Fruit fly (Drosophila melanogaster) whole organism, embryonic: ENCODE results near the gene Prx1.

Source experiments
- Ada2b ChIP-seq: fragments of 200-800 bp; sonication (Bioruptor generic); IDR thresholded peaks from 2 replicates; pipeline ENCODE4 v1.3.6; 2022; ENCODE audit warnings: missing biosample characterization, missing genetic modification characterization
- Adf1 ChIP-seq: fragments of 200-800 bp; sonication (Bioruptor generic); IDR thresholded peaks from 2 replicates; pipeline ENCODE4 v1.3.6; 2022; ENCODE audit warnings: missing biosample characterization, missing genetic modification characterization
- CG10274 ChIP-seq: fragments of 200-800 bp; sonication (Bioruptor generic); optimal IDR thresholded peaks from 3 replicates; lab custom pipeline; 2017; ENCODE audit warnings: missing biosample characterization, mild to moderate bottlenecking, missing genetic modification characterization
- CG10321 ChIP-seq: fragments of 200-800 bp; sonication (Bioruptor generic); IDR thresholded peaks from 2 replicates; pipeline ENCODE4 v1.3.6; 2022; ENCODE audit warnings: missing biosample characterization, missing genetic modification characterization
- CG10979 ChIP-seq: fragments of 200-800 bp; sonication (Bioruptor generic); optimal IDR thresholded peaks from 2 replicates; lab custom pipeline; 2018; ENCODE audit warnings: missing biosample characterization, mild to moderate bottlenecking, missing genetic modification characterization, moderate library complexity
- CG11504 ChIP-seq: fragments of 200-800 bp; sonication (Bioruptor generic); optimal IDR thresholded peaks from 3 replicates; lab custom pipeline; 2019; ENCODE audit warnings: missing biosample characterization, mild to moderate bottlenecking, missing genetic modification characterization, moderate library complexity
- CG13775 ChIP-seq: fragments of 200-800 bp; sonication (Bioruptor generic); optimal IDR thresholded peaks from 3 replicates; lab custom pipeline; 2017; ENCODE audit warnings: missing biosample characterization, mild to moderate bottlenecking, missing genetic modification characterization
- CG15514 ChIP-seq: fragments of 200-800 bp; sonication (Bioruptor generic); optimal IDR thresholded peaks from 3 replicates; lab custom pipeline; 2017; ENCODE audit warnings: missing biosample characterization, missing genetic modification characterization, mild to moderate bottlenecking, moderate library complexity, missing genetic modification reagents
- CG18011 ChIP-seq: fragments of 200-800 bp; sonication (Bioruptor generic); optimal IDR thresholded peaks from 2 replicates; lab custom pipeline; 2017; ENCODE audit warnings: missing biosample characterization, missing genetic modification characterization, mild to moderate bottlenecking, moderate library complexity, missing genotype
- CG18262 ChIP-seq: fragments of 200-800 bp; optimal IDR thresholded peaks from 3 replicates; lab custom pipeline; 2019; ENCODE audit warnings: missing biosample characterization, mild to moderate bottlenecking, missing genetic modification characterization, moderate library complexity
- CG2129 ChIP-seq: fragments of 200-800 bp; sonication (Bioruptor generic); IDR thresholded peaks from 2 replicates; pipeline ENCODE4 v1.3.6; 2022; ENCODE audit warnings: missing biosample characterization, missing genetic modification characterization; ENCODE audit not compliant: partially characterized antibody
- CG30431 ChIP-seq: fragments of 200-800 bp; sonication (Bioruptor generic); optimal IDR thresholded peaks from 2 replicates; lab custom pipeline; 2017; ENCODE audit warnings: missing biosample characterization, missing genetic modification characterization
- CG4360 ChIP-seq: fragments of 200-800 bp; sonication (Bioruptor generic); IDR thresholded peaks from 2 replicates; pipeline ENCODE4 v1.3.6; 2022; ENCODE audit warnings: missing biosample characterization, missing genetic modification characterization
- CG6854 ChIP-seq: fragments of 200-800 bp; sonication (Bioruptor generic); optimal IDR thresholded peaks from 3 replicates; lab custom pipeline; 2017; ENCODE audit warnings: missing biosample characterization, mild to moderate bottlenecking, missing genetic modification characterization
- CG7839 ChIP-seq: fragments of 200-800 bp; sonication (Bioruptor generic); optimal IDR thresholded peaks from 3 replicates; lab custom pipeline; 2018; ENCODE audit warnings: missing biosample characterization, mild to moderate bottlenecking, missing genetic modification characterization, moderate library complexity
- CG9727 ChIP-seq: fragments of 200-800 bp; sonication (Bioruptor generic); optimal IDR thresholded peaks from 3 replicates; lab custom pipeline; 2017; ENCODE audit warnings: missing biosample characterization, mild to moderate bottlenecking, missing genetic modification characterization
- Dll ChIP-seq: fragments of 200-800 bp; sonication (Bioruptor generic); IDR thresholded peaks from 4 replicates; pipeline ENCODE4 v1.3.6; 2022; ENCODE audit warnings: missing biosample characterization, missing genetic modification characterization; ENCODE audit not compliant: partially characterized antibody
- Dref ChIP-seq: fragments of 200-800 bp; sonication (Bioruptor generic); IDR thresholded peaks from 2 replicates; pipeline ENCODE4 v1.3.6; 2022; ENCODE audit warnings: missing biosample characterization, missing genetic modification characterization
- Drgx ChIP-seq: fragments of 200-800 bp; sonication (Bioruptor generic); IDR thresholded peaks from 2 replicates; pipeline ENCODE4 v1.3.6; 2022; ENCODE audit warnings: missing biosample characterization, missing genetic modification characterization
- E2f1 ChIP-seq: fragments of 200-800 bp; sonication (Bioruptor generic); IDR thresholded peaks from 2 replicates; pipeline ENCODE4 v1.3.6; 2022; ENCODE audit warnings: missing biosample characterization, missing genetic modification characterization
- HLH4C ChIP-seq: fragments of 200-800 bp; sonication (Bioruptor generic); IDR thresholded peaks from 3 replicates; pipeline ENCODE4 v1.3.6; 2022; ENCODE audit warnings: missing biosample characterization, missing genetic modification characterization; ENCODE audit not compliant: partially characterized antibody
- MTF-1 ChIP-seq: fragments of 200-800 bp; sonication (Bioruptor generic); optimal IDR thresholded peaks from 2 replicates; lab custom pipeline; 2018; ENCODE audit warnings: missing biosample characterization, mild to moderate bottlenecking, missing genetic modification characterization, borderline replicate concordance
- Oli ChIP-seq: fragments of 200-800 bp; sonication (Bioruptor generic); optimal IDR thresholded peaks from 2 replicates; lab custom pipeline; 2018; ENCODE audit warnings: missing biosample characterization, mild to moderate bottlenecking, missing genetic modification characterization, moderate library complexity
- Rfx ChIP-seq: fragments of 200-800 bp; sonication (Bioruptor generic); IDR thresholded peaks from 2 replicates; pipeline ENCODE4 v1.3.6; 2022; ENCODE audit warnings: missing biosample characterization, missing genetic modification characterization
- Trl ChIP-seq, 3 experiments: fragments of >200 bp in 2 of 3; fragments of 200-800 bp in 1 of 3; sonication (Bioruptor generic) in 1 of 3; optimal IDR thresholded peaks; 2 replicates in 1 of 3; 3 replicates in 2 of 3; lab custom pipeline; 2016 to 2017; ENCODE audit warnings: missing biosample characterization in 1 of 3, missing genetic modification characterization in 1 of 3
- YL-1 ChIP-seq: fragments of 200-800 bp; sonication (Bioruptor generic); optimal IDR thresholded peaks from 3 replicates; lab custom pipeline; 2017; ENCODE audit warnings: missing biosample characterization, mild to moderate bottlenecking, missing genetic modification characterization
- ase ChIP-seq: fragments of 200-800 bp; sonication (Bioruptor generic); IDR thresholded peaks from 3 replicates; pipeline ENCODE4 v1.3.6; 2022; ENCODE audit warnings: missing biosample characterization, missing genetic modification characterization
- btn ChIP-seq: fragments of 200-800 bp; sonication (Bioruptor generic); optimal IDR thresholded peaks from 2 replicates; lab custom pipeline; 2016; ENCODE audit warnings: missing biosample characterization, missing genetic modification characterization
- chm ChIP-seq: fragments of 200-800 bp; sonication (Bioruptor generic); IDR thresholded peaks from 2 replicates; pipeline ENCODE4 v1.3.6; 2022; ENCODE audit warnings: missing biosample characterization, missing genetic modification characterization
- chn ChIP-seq: fragments of 200-800 bp; sonication (Bioruptor generic); optimal IDR thresholded peaks from 2 replicates; lab custom pipeline; 2016; ENCODE audit warnings: missing biosample characterization, missing genetic modification characterization
- corto ChIP-seq: fragments of 200-800 bp; sonication (Bioruptor generic); optimal IDR thresholded peaks from 2 replicates; lab custom pipeline; 2016; ENCODE audit warnings: missing biosample characterization, mild to moderate bottlenecking, missing genetic modification characterization, moderate library complexity
- croc ChIP-seq: fragments of 200-800 bp; sonication (Bioruptor generic); conservative IDR thresholded peaks from 3 replicates; pipeline ENCODE4 v1.3.6; 2022; ENCODE audit warnings: missing biosample characterization, missing genetic modification characterization
- dmrt11E ChIP-seq: fragments of 200-800 bp; sonication (Bioruptor generic); optimal IDR thresholded peaks from 3 replicates; lab custom pipeline; 2018; ENCODE audit warnings: missing biosample characterization, mild to moderate bottlenecking, missing genetic modification characterization, moderate library complexity
- gem ChIP-seq: fragments of 200-800 bp; sonication (Bioruptor generic); optimal IDR thresholded peaks from 2 replicates; lab custom pipeline; 2019; ENCODE audit warnings: missing biosample characterization, mild to moderate bottlenecking, missing genetic modification characterization, moderate library complexity
- gsb-n ChIP-seq: fragments of 200-800 bp; sonication (Bioruptor generic); optimal IDR thresholded peaks from 3 replicates; lab custom pipeline; 2018; ENCODE audit warnings: missing biosample characterization, mild to moderate bottlenecking, missing genetic modification characterization
- gt ChIP-seq: fragments of 200-800 bp; sonication (Bioruptor generic); IDR thresholded peaks from 2 replicates; pipeline ENCODE4 v1.3.6; 2022; ENCODE audit warnings: missing biosample characterization, missing genetic modification characterization
- h ChIP-seq: fragments of >200 bp; optimal IDR thresholded peaks from 2 replicates; lab custom pipeline; 2017
- her ChIP-seq: fragments of 200-800 bp; sonication (Bioruptor generic); optimal IDR thresholded peaks from 2 replicates; lab custom pipeline; 2016; ENCODE audit warnings: missing biosample characterization, missing genetic modification characterization
- ken ChIP-seq: fragments of 200-800 bp; sonication (Bioruptor generic); IDR thresholded peaks from 3 replicates; pipeline ENCODE4 v1.3.6; 2022; ENCODE audit warnings: missing biosample characterization, missing genetic modification characterization
- lola ChIP-seq, 3 experiments: fragments of >200 bp in 2 of 3; fragments of 200-800 bp in 1 of 3; sonication (Bioruptor generic) in 1 of 3; optimal IDR thresholded peaks; 2 replicates each; lab custom pipeline; 2017 to 2019; ENCODE audit warnings: missing biosample characterization in 3 of 3, missing genetic modification characterization in 3 of 3, mild to moderate bottlenecking in 1 of 3, moderate library complexity in 1 of 3
- nom ChIP-seq: fragments of 200-800 bp; sonication (Bioruptor generic); optimal IDR thresholded peaks from 2 replicates; lab custom pipeline; 2017; ENCODE audit warnings: missing biosample characterization, missing genetic modification characterization, mild to moderate bottlenecking, moderate library complexity, missing genetic modification reagents
- phol ChIP-seq: fragments of 200-800 bp; sonication (Bioruptor generic); optimal IDR thresholded peaks from 3 replicates; lab custom pipeline; 2018; ENCODE audit warnings: missing biosample characterization, mild to moderate bottlenecking, missing genetic modification characterization, moderate library complexity
- sens ChIP-seq: fragments of 200-800 bp; sonication (Bioruptor generic); peaks from one replicate; lab custom pipeline; 2016; ENCODE audit warnings: missing biosample characterization, missing genetic modification characterization
- sim ChIP-seq: fragments of 200-800 bp; sonication (Bioruptor generic); IDR thresholded peaks from 2 replicates; pipeline ENCODE4 v1.3.6; 2022; ENCODE audit warnings: missing biosample characterization, missing genetic modification characterization
- ttk ChIP-seq: fragments of 200-800 bp; sonication (Bioruptor generic); IDR thresholded peaks from 2 replicates; pipeline ENCODE4 v2.1.2; 2022; ENCODE audit warnings: missing biosample characterization, missing genetic modification characterization
- vvl ChIP-seq: fragments of 200-800 bp; sonication (Bioruptor generic); IDR thresholded peaks from 2 replicates; pipeline ENCODE4 v1.3.6; 2022; ENCODE audit warnings: missing biosample characterization, missing genetic modification characterization
- wor ChIP-seq: fragments of 200-800 bp; sonication (Bioruptor generic); IDR thresholded peaks from 2 replicates; pipeline ENCODE4 v1.3.6; 2022; ENCODE audit warnings: missing biosample characterization, missing genetic modification characterization

Prx1 gene

DNA sequence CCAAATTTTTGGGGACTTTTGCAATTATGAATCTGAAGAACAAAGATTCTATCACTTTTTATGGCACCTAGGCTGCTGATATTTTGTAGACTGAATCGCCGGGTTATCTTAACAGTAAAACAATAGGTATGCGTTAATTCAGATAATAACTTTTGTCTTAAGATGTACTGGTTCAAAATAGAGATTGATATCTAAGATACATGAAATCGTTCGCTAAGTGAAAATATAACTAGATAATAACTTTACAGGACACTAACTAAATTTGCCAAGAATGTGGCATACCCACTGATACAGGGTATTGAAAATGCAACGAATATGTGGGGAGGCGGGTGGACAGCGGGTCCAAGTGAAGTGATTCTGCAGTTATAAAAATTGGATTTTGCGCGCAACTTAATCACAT lies 15.5 kb upstream of the Prx1 start:
- TF ChIP-seq HLH4C (GFP tag; lab: Robert Waterston, UW) (0 out of 3 replicates have a peak, but pooled peaks have one; percentile 30), gsb-n (tag; lab: Kevin White, UChicago) (no peak), chn (GFP tag; lab: Kevin White, UChicago) (no peak)

- TF ChIP-seq Trl (optimal IDR thresholded peaks at IDR 0.05; lab: Kevin White, UChicago) (no peak), Trl (GFP tag; optimal IDR thresholded peaks at IDR 0.05; lab: Kevin White, UChicago) (no peak), her (GFP tag; lab: Kevin White, UChicago) (no peak), CG30431 (GFP tag; lab: Kevin White, UChicago) (no peak), E2f1 (GFP tag; lab: Robert Waterston, UW) (no peak), CG10321 (GFP tag; lab: Robert Waterston, UW) (no peak), Oli (tag; lab: Kevin White, UChicago) (peak; percentile 1), CG9727 (GFP tag; lab: Kevin White, UChicago) (peak; percentile 2), phol (tag; lab: Kevin White, UChicago) (peak; percentile 16), sim (GFP tag; lab: Robert Waterston, UW) (no peak), Rfx (GFP tag; lab: Robert Waterston, UW) (no peak), CG10979 (tag; lab: Kevin White, UChicago) (peak; percentile 21), CG11504 (tag; lab: Kevin White, UChicago) (peak; percentile 18), CG18011 (no peak), CG7839 (tag; lab: Kevin White, UChicago) (peak; percentile 9), sens (GFP tag; lab: Kevin White, UChicago) (peak; percentile 72), CG6854 (no peak), gt (GFP tag; lab: Robert Waterston, UW) (no peak), vvl (GFP tag; lab: Robert Waterston, UW) (no peak), lola (GFP tag; optimal IDR thresholded peaks at IDR 0.05; lab: Kevin White, UChicago) (peak in 1 of 3 experiments; percentile 33), YL-1 (GFP tag; lab: Kevin White, UChicago) (no peak), CG18262 (tag; lab: Kevin White, UChicago) (peak; percentile 53), gem (peak; percentile 2), MTF-1 (no peak), dmrt11E (tag; lab: Kevin White, UChicago) (peak; percentile 11)
Measured at dm6 chr3L:15195548-15195947, 12.1 kb upstream of the Prx1 start.

- TF ChIP-seq Adf1 (GFP tag; lab: Robert Waterston, UW) (no peak), chm (GFP tag; lab: Robert Waterston, UW) (peak; percentile 8; the same call in 1 of the 2 replicates), ase (GFP tag; lab: Robert Waterston, UW) (no peak), corto (GFP tag; lab: Kevin White, UChicago) (no peak), Dref (no peak), CG2129 (no peak), h (lab: Kevin White, UChicago) (no peak), CG4360 (GFP tag; lab: Robert Waterston, UW) (no peak), vvl (GFP tag; lab: Robert Waterston, UW) (0 out of 2 replicates have a peak, but pooled peaks have one; percentile 16), ken (0 out of 3 replicates have a peak, but pooled peaks have one; percentile 9), btn (no peak), Drgx (GFP tag; lab: Robert Waterston, UW) (no peak), CG13775 (no peak), wor (GFP tag; lab: Robert Waterston, UW) (no peak), CG15514 (no peak), Dll (0 out of 4 replicates have a peak, but pooled peaks have one; percentile 10), croc (GFP tag; lab: Robert Waterston, UW) (no peak), nom (GFP tag; lab: Kevin White, UChicago) (no peak), CG10274 (peak; percentile 51), Ada2b (no peak), ttk (GFP tag; lab: Robert Waterston, UW) (no peak)
- TF ChIP-seq, all 482 proteins: peak for 5
Measured at dm6 chr3L:15196189-15196588, 11.5 kb upstream of the Prx1 start.
